Fruit fly (Drosophila melanogaster) whole organism, adult: ENCODE measurements around the gene Rint1.

Source experiments
- CG11617 ChIP-seq: fragments of 200-800 bp; sonication (Bioruptor generic); optimal IDR thresholded peaks from 2 replicates; lab custom pipeline; 2017; ENCODE audit warnings: mild to moderate bottlenecking, missing biosample characterization, missing genetic modification reagents, missing genetic modification characterization
- CG1620 ChIP-seq: fragments of 200-800 bp; sonication (Bioruptor generic); optimal IDR thresholded peaks from 2 replicates; lab custom pipeline; 2016; ENCODE audit warnings: missing biosample characterization, missing genetic modification characterization
- CG33017 ChIP-seq: fragments of 200-800 bp; sonication (Bioruptor generic); optimal IDR thresholded peaks from 2 replicates; lab custom pipeline; 2018; ENCODE audit warnings: missing biosample characterization, mild to moderate bottlenecking, missing genetic modification characterization, moderate library complexity
- Mnt ChIP-seq: fragments of 200-800 bp; sonication (Bioruptor generic); optimal IDR thresholded peaks from 2 replicates; lab custom pipeline; 2016; ENCODE audit warnings: missing biosample characterization, mild to moderate bottlenecking, missing genetic modification characterization
- bab1 ChIP-seq: fragments of 200-800 bp; sonication (Bioruptor generic); optimal IDR thresholded peaks from 3 replicates; lab custom pipeline; 2019; ENCODE audit warnings: missing biosample characterization, mild to moderate bottlenecking, missing genetic modification characterization, moderate library complexity
- cic ChIP-seq: fragments of 200-800 bp; sonication (Bioruptor generic); optimal IDR thresholded peaks from 2 replicates; lab custom pipeline; 2017; ENCODE audit warnings: missing biosample characterization, mild to moderate bottlenecking, missing genetic modification characterization, moderate library complexity
- kay ChIP-seq: fragments of 200-800 bp; sonication (Bioruptor generic); peaks from one replicate; lab custom pipeline; 2016; ENCODE audit warnings: missing biosample characterization, missing genetic modification characterization, borderline replicate concordance
- ovo ChIP-seq: fragments of 200-800 bp; sonication (Bioruptor generic); optimal IDR thresholded peaks from 2 replicates; lab custom pipeline; 2016; ENCODE audit warnings: missing biosample characterization, missing genetic modification characterization
- toe ChIP-seq: fragments of 200-800 bp; sonication (Bioruptor generic); optimal IDR thresholded peaks from 2 replicates; lab custom pipeline; 2016; ENCODE audit warnings: missing biosample characterization, missing genetic modification characterization

dm6 chr3L:7313559-7314132, 9.8 kb upstream of the Rint1 start:
- TF ChIP-seq bab1 (GFP tag; lab: Kevin White, UChicago) (no peak), kay (GFP tag; lab: Kevin White, UChicago) (no peak), CG33017 (tag; lab: Kevin White, UChicago) (no peak), toe (GFP tag; lab: Kevin White, UChicago) (no peak), Mnt (GFP tag; lab: Kevin White, UChicago) (no peak), ovo (GFP tag; lab: Kevin White, UChicago) (no peak), CG11617 (GFP tag; lab: Kevin White, UChicago) (no peak), cic (GFP tag; lab: Kevin White, UChicago) (no peak), CG1620 (GFP tag; lab: Kevin White, UChicago) (no peak)
